Fruit fly (Drosophila melanogaster): ENCODE measurements around the gene TyrRII.

dm6 chr3R:17795075-17795420 is 58.6 kb downstream of the TyrRII start, which contains the start of gene pasi1:
- no peak for TF ChIP-seq CG8478 (optimal IDR thresholded peaks at IDR 0.05)
- no peak for TF ChIP-seq CTCF (optimal IDR thresholded peaks at IDR 0.05)
